Worm (Caenorhabditis elegans) whole organism, L4 larva: ENCODE measurements around the gene cyp-33C7.

Experiments
- F37D6.2 ChIP-seq: sonication (generic microtip); optimal IDR thresholded peaks from 2 replicates; lab custom pipeline; 2016; ENCODE audit warnings: mild to moderate bottlenecking, missing genetic modification characterization, missing compliant biosample characterization
- R02D3.7 ChIP-seq: fragments of 150-350 bp; sonication (generic microtip); optimal IDR thresholded peaks from 3 replicates; lab custom pipeline; 2014; ENCODE audit warnings: missing biosample characterization, missing genetic modification characterization
- T20F7.1 ChIP-seq: fragments of 200-800 bp; sonication (Bioruptor generic); optimal IDR thresholded peaks from 2 replicates; lab custom pipeline; 2018; ENCODE audit warnings: mild to moderate bottlenecking, missing genetic modification characterization, missing compliant biosample characterization
- Y48G9A.11 ChIP-seq: fragments of 200-800 bp; sonication (Bioruptor generic); IDR thresholded peaks from 2 replicates; pipeline ENCODE4 v1.3.6; 2022; ENCODE audit warnings: missing genetic modification reagents, missing genetic modification characterization, missing compliant biosample characterization
- ZK546.5 ChIP-seq, 2 experiments: sonication (generic microtip); optimal IDR thresholded peaks; 2 replicates each; lab custom pipeline; 2017; ENCODE audit warnings: missing biosample characterization in 2 of 2, missing genetic modification characterization in 2 of 2
- aly-2 ChIP-seq: sonication (generic microtip); optimal IDR thresholded peaks from 2 replicates; lab custom pipeline; 2018; ENCODE audit warnings: missing biosample characterization, missing genetic modification characterization
- attf-4 ChIP-seq: sonication (generic microtip); optimal IDR thresholded peaks from 3 replicates; lab custom pipeline; 2017; ENCODE audit warnings: missing biosample characterization, missing genetic modification characterization
- ceh-62 ChIP-seq: sonication (generic microtip); optimal IDR thresholded peaks from 2 replicates; lab custom pipeline; 2017; ENCODE audit warnings: missing biosample characterization, missing genetic modification characterization
- daf-12 ChIP-seq: fragments of 150-350 bp; optimal IDR thresholded peaks from 2 replicates; lab custom pipeline; 2014; ENCODE audit warnings: missing biosample characterization, missing genetic modification reagents, missing genetic modification characterization
- dmd-8 ChIP-seq: fragments of 200-800 bp; sonication (Bioruptor generic); IDR thresholded peaks from 2 replicates; pipeline ENCODE4 v1.3.6; 2022; ENCODE audit warnings: missing genetic modification characterization, missing compliant biosample characterization
- dmd-9 ChIP-seq: fragments of 200-800 bp; sonication (Bioruptor generic); IDR thresholded peaks from 2 replicates; pipeline ENCODE4 v1.3.6; 2022; ENCODE audit warnings: missing genetic modification reagents, missing genetic modification characterization, missing compliant biosample characterization
- dve-1 ChIP-seq: sonication (generic microtip); optimal IDR thresholded peaks from 2 replicates; lab custom pipeline; 2017; ENCODE audit warnings: antibody characterized with exemption, mild to moderate bottlenecking, missing genetic modification characterization, missing compliant biosample characterization; ENCODE audit not compliant: insufficient read depth
- fkh-10 ChIP-seq: fragments of 150-350 bp; optimal IDR thresholded peaks from 2 replicates; lab custom pipeline; 2014; ENCODE audit warnings: missing biosample characterization, missing genetic modification reagents, missing genetic modification characterization
- lin-13 ChIP-seq: fragments of 150-350 bp; optimal IDR thresholded peaks from 2 replicates; lab custom pipeline; 2014; ENCODE audit warnings: missing biosample characterization, missing genetic modification reagents, missing genetic modification characterization
- lin-15B ChIP-seq: fragments of 150-350 bp; sonication (generic microtip); optimal IDR thresholded peaks from 3 replicates; lab custom pipeline; 2014; ENCODE audit warnings: missing biosample characterization, missing genetic modification characterization
- lin-38 ChIP-seq: fragments of 200-800 bp; sonication (Bioruptor generic); IDR thresholded peaks from 2 replicates; pipeline ENCODE4 v1.3.6; 2022; ENCODE audit warnings: missing genetic modification reagents, missing genetic modification characterization, missing compliant biosample characterization
- madf-5 ChIP-seq, 2 experiments: fragments of 200-800 bp; sonication (Bioruptor generic); IDR thresholded peaks; 2 replicates each; pipeline ENCODE4 v1.3.6; 2022; ENCODE audit warnings: missing compliant biosample characterization in 2 of 2, missing genetic modification characterization in 2 of 2
- madf-9 ChIP-seq: fragments of 200-800 bp; sonication (Bioruptor generic); conservative IDR thresholded peaks from 2 replicates; pipeline ENCODE4 v1.3.6; 2022; ENCODE audit warnings: missing genetic modification reagents, missing genetic modification characterization, missing compliant biosample characterization
- mdt-29 ChIP-seq: fragments of 200-800 bp; sonication (Bioruptor generic); IDR thresholded peaks from 2 replicates; pipeline ENCODE4 v1.3.6; 2022; ENCODE audit warnings: missing genetic modification reagents, missing genetic modification characterization, missing compliant biosample characterization
- mxl-3 ChIP-seq: fragments of 200-800 bp; sonication (Bioruptor generic); optimal IDR thresholded peaks from 2 replicates; lab custom pipeline; 2018; ENCODE audit warnings: mild to moderate bottlenecking, missing genetic modification characterization, missing compliant biosample characterization
- nhr-102 ChIP-seq: sonication (generic microtip); optimal IDR thresholded peaks from 2 replicates; lab custom pipeline; 2016; ENCODE audit warnings: mild to moderate bottlenecking, missing genetic modification characterization, moderate library complexity, missing compliant biosample characterization
- nhr-11 ChIP-seq: fragments of 150-350 bp; optimal IDR thresholded peaks from 2 replicates; lab custom pipeline; 2014; ENCODE audit warnings: missing biosample characterization, missing genetic modification characterization
- nhr-28 ChIP-seq: fragments of 150-350 bp; optimal IDR thresholded peaks from 2 replicates; lab custom pipeline; 2014; ENCODE audit warnings: missing biosample characterization, missing genetic modification characterization
- nhr-41 ChIP-seq: fragments of 200-800 bp; sonication (Bioruptor generic); IDR thresholded peaks from 2 replicates; pipeline ENCODE4 v1.3.6; 2022; ENCODE audit warnings: missing genetic modification reagents, missing genetic modification characterization, missing compliant biosample characterization
- nhr-6 ChIP-seq: fragments of 150-350 bp; optimal IDR thresholded peaks from 2 replicates; lab custom pipeline; 2014; ENCODE audit warnings: missing biosample characterization, missing genetic modification characterization
- pha-4 ChIP-seq, 2 experiments: fragments of 150-350 bp in 1 of 2; fragments of 200-800 bp in 1 of 2; sonication (Bioruptor generic) in 1 of 2; IDR thresholded peaks in 1 of 2; optimal IDR thresholded peaks in 1 of 2; 2 replicates each; pipeline versions ENCODE4 v1.3.6 to Lab custom; 2014 to 2022; ENCODE audit warnings: missing genetic modification characterization in 2 of 2, missing genetic modification reagents in 2 of 2, missing biosample characterization in 1 of 2, missing compliant biosample characterization in 1 of 2
- pqm-1 ChIP-seq: sonication (generic microtip); optimal IDR thresholded peaks from 2 replicates; lab custom pipeline; 2017; ENCODE audit warnings: missing biosample characterization, missing genetic modification characterization
- rbr-2 ChIP-seq: sonication (generic microtip); optimal IDR thresholded peaks from 2 replicates; lab custom pipeline; 2016; ENCODE audit warnings: missing genotype, missing genetic modification characterization, missing compliant biosample characterization
- saeg-2 ChIP-seq: fragments of 200-800 bp; sonication (Bioruptor generic); IDR thresholded peaks from 2 replicates; pipeline ENCODE4 v1.3.6; 2022; ENCODE audit warnings: missing genetic modification reagents, missing genetic modification characterization, missing compliant biosample characterization
- tag-97 ChIP-seq: fragments of 200-800 bp; sonication (Bioruptor generic); IDR thresholded peaks from 2 replicates; pipeline ENCODE4 v1.3.6; 2022; ENCODE audit warnings: missing genetic modification characterization, missing compliant biosample characterization
- tra-1 ChIP-seq: fragments of 200-800 bp; sonication (Bioruptor generic); IDR thresholded peaks from 2 replicates; pipeline ENCODE4 v1.3.6; 2022; ENCODE audit warnings: missing genetic modification reagents, missing genetic modification characterization, missing compliant biosample characterization
- zag-1 ChIP-seq: fragments of 150-350 bp; optimal IDR thresholded peaks from 2 replicates; lab custom pipeline; 2014; ENCODE audit warnings: missing biosample characterization, missing genetic modification characterization
- zfp-3 ChIP-seq: fragments of 200-800 bp; sonication (Bioruptor generic); conservative IDR thresholded peaks from 2 replicates; pipeline ENCODE4 v1.3.6; 2022; ENCODE audit warnings: missing genetic modification reagents, missing genetic modification characterization, missing compliant biosample characterization
- zip-2 ChIP-seq: fragments of 150-350 bp; optimal IDR thresholded peaks from 2 replicates; lab custom pipeline; 2014; ENCODE audit warnings: missing biosample characterization, missing genetic modification characterization

cyp-33C7 gene

DNA sequence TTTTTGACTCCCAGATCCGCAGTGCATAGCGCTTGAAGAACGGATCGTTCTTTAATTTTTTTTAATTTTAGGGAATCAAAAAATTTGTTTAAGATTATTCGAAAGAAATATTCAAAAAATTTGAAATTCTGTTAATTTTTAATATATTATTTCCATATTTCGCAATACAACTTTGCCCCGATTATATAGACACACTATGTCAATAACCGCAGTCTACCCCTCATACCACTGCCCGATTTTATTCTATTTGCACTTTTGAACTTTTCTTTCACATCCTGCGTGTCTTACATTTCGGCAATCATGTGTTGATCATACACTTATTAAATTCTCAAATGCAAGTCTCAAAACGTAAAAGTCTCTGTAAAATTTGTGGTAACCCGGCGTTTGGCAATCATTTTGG, 31.5 kb upstream of the cyp-33C7 start, which contains the start of gene nhr-56 (continued):
- TF ChIP-seq saeg-2 = no peak
- TF ChIP-seq mdt-29 (GFP tag; lab: Robert Waterston, UW) = no peak
- no peak for TF ChIP-seq dmd-8
- no peak for TF ChIP-seq madf-5 (GFP tag; IDR thresholded peaks at IDR 0.05; lab: Robert Waterston, UW)
- TF ChIP-seq nhr-102 (tag; lab: Kevin White, UChicago) = peak; percentile 21
- TF ChIP-seq dve-1 (tag; lab: Kevin White, UChicago) = peak; percentile 67
- no peak for TF ChIP-seq zag-1 (tag; lab: Kevin White, UChicago)
- TF ChIP-seq nhr-6 (tag; lab: Kevin White, UChicago) = peak; percentile 20
- TF ChIP-seq mxl-3 (GFP tag; lab: Kevin White, UChicago) = peak; percentile 49

DNA sequence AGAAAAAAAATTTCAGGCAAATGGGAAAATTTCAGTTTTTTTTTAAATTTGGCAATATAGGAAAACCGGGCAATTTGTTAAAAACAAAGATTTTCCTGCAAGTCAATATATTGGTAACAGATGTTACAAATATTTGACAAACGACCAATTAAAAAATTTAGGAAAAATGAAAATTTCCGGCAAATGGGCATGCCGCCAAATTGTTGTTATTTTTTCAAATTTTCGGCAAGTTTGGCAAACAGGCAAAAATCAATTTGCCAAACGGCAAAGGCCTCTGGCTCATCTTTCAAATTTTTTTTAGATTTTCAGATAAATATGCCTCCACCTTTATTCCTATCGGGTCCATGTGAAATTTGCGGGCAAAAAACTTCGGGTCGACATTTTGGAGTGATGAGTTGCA, 28.6 kb upstream of the cyp-33C7 start, which contains the start of gene nhr-128:
Gene nhr-128 (plus strand): TSS at position 301 of the 400 bp plus-strand sequence.
- TF ChIP-seq nhr-41 (GFP tag; lab: Robert Waterston, UW) = no peak
- TF ChIP-seq F37D6.2 (tag; lab: Kevin White, UChicago) = no peak
- no peak for TF ChIP-seq rbr-2 (tag; lab: Kevin White, UChicago)
- TF ChIP-seq tag-97 (GFP tag; lab: Robert Waterston, UW) = no peak

DNA sequence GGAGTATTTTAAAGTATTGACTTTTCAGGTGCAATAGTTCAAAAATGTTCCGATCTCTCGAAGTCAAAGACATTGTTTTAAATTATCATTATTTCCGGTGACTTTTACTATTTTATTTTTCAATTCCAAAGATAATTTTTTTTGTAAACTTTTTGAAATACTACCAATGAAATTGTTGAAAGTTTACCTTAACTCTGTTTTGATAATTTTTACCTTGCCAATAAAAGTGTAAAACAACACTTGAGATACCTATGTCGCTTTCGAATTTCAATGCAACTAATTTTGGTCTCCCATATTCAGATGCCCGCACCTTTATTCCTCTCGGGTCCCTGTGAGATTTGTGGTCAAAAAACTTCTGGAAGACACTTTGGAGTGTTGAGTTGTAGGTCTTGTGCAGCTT, 25.2 kb upstream of the cyp-33C7 start, which contains the start of gene nhr-103:
Gene nhr-103 (plus strand): TSS at position 301 of the 400 bp plus-strand sequence.
- TF ChIP-seq ceh-62 (tag; lab: Kevin White, UChicago) (no peak), R02D3.7 (no peak), pqm-1 (tag; lab: Kevin White, UChicago) (no peak), zip-2 (tag; lab: Kevin White, UChicago) (no peak), fkh-10 (GFP tag; lab: Kevin White, UChicago) (no peak), lin-15B (no peak), mxl-3 (GFP tag; lab: Kevin White, UChicago) (no peak), T20F7.1 (GFP tag; lab: Kevin White, UChicago) (no peak)

DNA sequence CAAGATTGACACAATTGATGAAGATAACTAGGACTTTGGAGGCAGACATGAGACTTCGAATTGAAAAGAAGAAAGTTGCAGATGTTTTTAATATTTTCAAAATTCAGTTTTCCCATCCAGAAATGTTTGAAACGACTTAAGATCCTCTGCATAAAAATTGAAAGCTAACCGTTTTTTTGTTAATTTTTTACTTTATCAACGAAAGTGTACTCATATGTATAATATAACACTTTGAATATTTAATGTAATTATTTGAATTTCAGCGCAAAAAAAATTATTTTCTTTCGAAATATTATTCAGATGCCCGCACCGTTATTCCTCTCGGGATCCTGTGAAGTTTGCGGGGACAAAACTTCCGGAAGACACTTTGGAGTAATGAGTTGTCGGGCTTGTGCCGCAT, 23.4 kb upstream of the cyp-33C7 start, which contains the start of gene nhr-18:
Gene nhr-18 (plus strand): TSS at position 301 of the 400 bp plus-strand sequence.
- TF ChIP-seq pha-4 (GFP tag; IDR thresholded peaks at IDR 0.05; lab: Robert Waterston, UW) = no peak
- no peak for TF ChIP-seq pha-4 (tag; optimal IDR thresholded peaks at IDR 0.05; lab: Kevin White, UChicago)
- no peak for TF ChIP-seq ZK546.5 (tag; optimal IDR thresholded peaks at IDR 0.05; lab: Kevin White, UChicago)
- no peak for TF ChIP-seq lin-13 (GFP tag; lab: Kevin White, UChicago)
- no peak for TF ChIP-seq F37D6.2 (tag; lab: Kevin White, UChicago)
- TF ChIP-seq lin-38 = no peak
- TF ChIP-seq tra-1 (GFP tag; lab: Robert Waterston, UW) = no peak
- no peak for TF ChIP-seq nhr-11 (tag; lab: Kevin White, UChicago)
- TF ChIP-seq madf-9 (GFP tag; lab: Robert Waterston, UW) = no peak
- no peak for TF ChIP-seq attf-4

DNA sequence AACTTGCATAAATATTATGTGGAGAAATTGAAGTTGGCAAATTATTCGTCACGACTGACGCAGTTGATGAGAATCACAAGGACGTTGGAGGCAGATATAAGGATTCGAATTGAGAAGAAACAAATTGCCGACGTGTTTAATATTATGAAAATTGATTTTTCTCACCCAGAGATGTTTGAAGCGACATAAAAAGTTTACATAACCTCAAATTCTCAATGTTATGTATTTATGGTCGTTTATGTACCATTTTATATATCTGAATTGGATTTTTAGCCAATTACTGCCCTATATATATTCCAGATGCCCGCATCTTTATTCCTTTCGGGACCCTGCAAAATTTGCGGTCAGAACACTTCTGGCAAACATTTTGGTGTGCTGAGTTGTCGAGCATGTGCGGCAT, 21.6 kb upstream of the cyp-33C7 start, which contains the start of gene nhr-126:
Gene nhr-126 (plus strand): TSS at position 301 of the 400 bp plus-strand sequence.
- TF ChIP-seq R02D3.7 = no peak
- no peak for TF ChIP-seq tra-1 (GFP tag; lab: Robert Waterston, UW)
- no peak for TF ChIP-seq nhr-28
- TF ChIP-seq zfp-3 (GFP tag; lab: Robert Waterston, UW) = no peak
- no peak for TF ChIP-seq daf-12
- no peak for TF ChIP-seq aly-2 (tag; lab: Kevin White, UChicago)
- no peak for TF ChIP-seq Y48G9A.11 (GFP tag; lab: Robert Waterston, UW)
- no peak for TF ChIP-seq dmd-9 (GFP tag; lab: Robert Waterston, UW)
